Fruit fly (Drosophila melanogaster) whole organism: ENCODE measurements around the gene CG3734.

Experiments used
- CG8478 ChIP-seq: fragments of >200 bp; optimal IDR thresholded peaks from 2 replicates; lab custom pipeline; 2018; ENCODE audit warnings: inconsistent platforms
- Dll ChIP-seq: fragments of >200 bp; optimal IDR thresholded peaks from 2 replicates; lab custom pipeline; 2017
- EcR ChIP-seq, 2 experiments: fragments of >200 bp; optimal IDR thresholded peaks; 2 replicates each; lab custom pipeline; 2017; ENCODE audit warnings: missing biosample characterization in 2 of 2, missing genetic modification characterization in 2 of 2, missing genetic modification reagents in 2 of 2
- pan ChIP-seq: fragments of >200 bp; optimal IDR thresholded peaks from 2 replicates; lab custom pipeline; 2017
- psq ChIP-seq: fragments of >200 bp; optimal IDR thresholded peaks from 2 replicates; lab custom pipeline; 2017
- usp ChIP-seq: fragments of >200 bp; optimal IDR thresholded peaks from 2 replicates; lab custom pipeline; 2017; ENCODE audit warnings: missing biosample characterization, missing genetic modification characterization, mixed read lengths

The CG3734 gene

DNA sequence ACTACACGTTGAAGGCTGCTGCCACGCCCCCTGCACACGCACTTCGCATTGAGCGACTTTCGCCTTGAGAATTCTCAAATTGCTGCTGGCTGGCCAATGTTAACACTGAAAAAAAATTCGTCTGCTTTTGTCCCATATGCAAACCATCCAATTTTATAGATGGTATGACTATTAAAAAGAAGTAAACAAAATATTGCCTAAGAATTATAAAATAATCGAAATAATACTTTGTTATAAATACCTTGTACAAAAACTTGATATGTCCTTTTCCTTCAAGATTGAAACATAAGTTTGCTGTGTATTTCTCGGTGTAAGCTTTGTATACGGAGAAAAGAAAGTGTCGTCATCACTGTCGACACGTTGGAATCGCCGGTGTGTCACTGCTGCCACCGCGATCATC lies 24.8 kb upstream of the CG3734 start:
- TF ChIP-seq usp (GFP tag; lab: Kevin White, UChicago) (no peak), EcR (GFP tag; optimal IDR thresholded peaks at IDR 0.05; lab: Kevin White, UChicago) (no peak), Dll (no peak), pan (lab: Kevin White, UChicago) (no peak), CG8478 (no peak), psq (lab: Kevin White, UChicago) (no peak)

DNA sequence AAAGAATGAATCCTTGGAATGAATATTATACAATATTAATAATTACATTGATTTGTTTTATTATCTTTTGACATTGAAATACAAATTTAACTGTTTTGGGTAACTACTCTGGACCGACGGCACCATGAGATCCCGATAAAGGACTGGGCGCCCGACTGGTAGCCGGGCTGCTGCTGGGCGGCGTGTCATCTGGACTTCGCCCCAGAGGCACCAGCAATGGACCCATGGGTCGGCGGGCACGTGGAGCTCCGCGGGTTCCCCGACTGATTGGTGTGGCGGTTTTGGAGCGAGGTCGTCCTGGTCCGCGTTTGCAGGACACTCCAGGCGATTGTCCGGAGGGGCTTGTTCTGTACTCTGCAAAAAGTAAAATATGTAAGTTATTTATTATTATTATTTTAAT lies 18.6 kb upstream of the CG3734 start:
- TF ChIP-seq pan (lab: Kevin White, UChicago) (no peak), Dll (no peak), CG8478 (no peak), psq (lab: Kevin White, UChicago) (no peak), usp (GFP tag; lab: Kevin White, UChicago) (no peak), EcR (GFP tag; optimal IDR thresholded peaks at IDR 0.05; lab: Kevin White, UChicago) (no peak)

DNA sequence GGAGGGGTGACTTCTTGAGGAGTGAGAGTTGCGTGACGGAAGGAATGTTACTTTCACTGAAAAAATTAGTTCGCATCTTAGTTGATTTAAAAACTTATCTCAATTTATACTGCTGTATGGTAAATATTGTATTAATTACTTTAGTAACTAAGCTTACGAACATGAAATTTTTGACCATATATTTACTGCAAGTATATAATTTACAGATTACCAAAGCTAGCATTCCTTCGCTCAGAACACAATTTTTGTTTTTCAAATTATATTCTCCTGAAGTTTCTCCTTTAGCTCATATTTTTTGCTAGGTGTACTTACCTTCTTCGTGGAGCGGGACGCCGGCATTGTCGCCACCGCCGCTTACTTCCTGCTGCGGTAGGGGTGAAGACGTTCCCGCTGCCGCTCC lies 17.0 kb upstream of the CG3734 start:
- TF ChIP-seq usp (GFP tag; lab: Kevin White, UChicago) (no peak), Dll (no peak), psq (lab: Kevin White, UChicago) (no peak), pan (lab: Kevin White, UChicago) (no peak), EcR (GFP tag; optimal IDR thresholded peaks at IDR 0.05; lab: Kevin White, UChicago) (no peak), CG8478 (no peak)

DNA sequence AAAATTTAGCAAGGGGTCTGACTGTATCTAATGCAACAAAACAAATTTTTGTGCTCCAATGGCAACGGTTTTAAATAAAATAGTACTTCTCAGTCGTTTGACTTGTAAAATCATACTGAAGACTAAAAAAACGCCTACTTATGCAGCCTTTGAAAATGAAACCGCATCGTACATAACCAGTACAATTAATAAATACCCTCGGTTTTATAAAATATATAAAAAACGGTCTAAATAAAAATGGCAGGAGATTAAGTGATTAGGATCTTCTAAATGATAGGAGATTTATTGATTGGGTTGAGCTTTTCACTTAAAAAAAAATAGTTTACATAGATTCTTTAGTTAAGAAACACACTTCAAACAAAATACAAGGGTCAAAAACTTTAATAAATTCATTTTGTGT lies 13.0 kb upstream of the CG3734 start, which contains the start of gene CG3581:
TSS of gene CG3581 (minus strand) at position 101 of the 400 bp plus-strand sequence.
- TF ChIP-seq Dll (no peak), CG8478 (no peak), usp (GFP tag; lab: Kevin White, UChicago) (no peak), pan (lab: Kevin White, UChicago) (no peak)

DNA sequence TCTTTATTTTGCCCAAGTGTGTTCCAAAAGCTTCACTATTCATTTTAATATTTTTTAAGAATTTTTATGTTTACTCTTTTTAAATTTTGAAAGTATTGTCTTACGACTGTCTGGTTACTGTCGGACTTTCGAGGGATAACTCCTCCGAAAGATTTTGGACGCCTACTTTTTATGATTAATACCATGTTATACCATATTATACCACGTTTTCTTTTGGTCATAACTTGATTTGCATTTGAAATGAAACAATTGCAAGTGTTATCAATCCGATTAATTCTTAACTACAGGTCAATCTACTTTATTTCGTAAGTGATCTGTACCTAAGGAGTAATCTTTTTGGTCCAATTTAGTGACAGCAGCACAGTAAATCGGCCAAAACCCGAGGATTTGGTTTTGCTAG lies 11.7 kb upstream of the CG3734 start, which contains the start of gene CG31404:
TSS of gene CG31404 (minus strand) at position 101 of the 400 bp plus-strand sequence.
- no peak for TF ChIP-seq CG8478
- no peak for TF ChIP-seq EcR (GFP tag; optimal IDR thresholded peaks at IDR 0.05; lab: Kevin White, UChicago)
- TF ChIP-seq usp (GFP tag; lab: Kevin White, UChicago) = no peak
- no peak for TF ChIP-seq pan (lab: Kevin White, UChicago)
- no peak for TF ChIP-seq psq (lab: Kevin White, UChicago)
- no peak for TF ChIP-seq Dll

- no peak for TF ChIP-seq Dll
- no peak for TF ChIP-seq usp (GFP tag; lab: Kevin White, UChicago)
- TF ChIP-seq CG8478 = no peak
- TF ChIP-seq pan (lab: Kevin White, UChicago) = no peak
- no peak for TF ChIP-seq psq (lab: Kevin White, UChicago)
- TF ChIP-seq EcR (GFP tag; optimal IDR thresholded peaks at IDR 0.05; lab: Kevin White, UChicago) = no peak
These were observed 10.5 kb upstream of the CG3734 start, which contains the start of gene CG31245 for dm6 chr3R:19377125-19377524. Gene CG31245, minus strand, starts transcription at chr3R:19377225.

dm6 chr3R:19383298-19383697 lies 4.4 kb upstream of the CG3734 start:
- TF ChIP-seq EcR (GFP tag; optimal IDR thresholded peaks at IDR 0.05; lab: Kevin White, UChicago) (no peak), Dll (no peak), usp (GFP tag; lab: Kevin White, UChicago) (no peak), CG8478 (no peak), psq (lab: Kevin White, UChicago) (no peak), pan (lab: Kevin White, UChicago) (no peak)

- no peak for TF ChIP-seq psq (lab: Kevin White, UChicago)
These were observed 2.3 kb downstream of the CG3734 start, which contains the start of gene CG18493 for dm6 chr3R:19389919-19390318. Gene CG18493, plus strand, starts transcription at chr3R:19390270.

DNA sequence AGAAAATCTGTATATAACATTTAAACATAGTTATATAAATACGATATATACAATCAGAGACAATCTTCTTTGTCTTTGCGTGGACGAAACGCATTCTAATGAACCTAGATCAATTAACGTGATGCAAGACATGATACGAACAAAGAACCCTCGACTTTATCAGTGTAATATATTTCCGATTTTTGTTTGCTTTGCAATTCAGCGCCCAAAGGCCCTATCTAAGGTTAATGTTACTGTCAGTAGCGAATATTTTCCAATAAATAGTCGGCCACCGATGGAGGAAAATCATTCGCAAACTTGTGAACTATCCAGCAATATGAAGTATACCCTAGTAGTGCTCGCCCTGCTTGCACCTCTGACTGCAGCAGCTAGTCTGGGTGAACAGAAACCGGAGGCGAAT lies 5.4 kb downstream of the CG3734 start, which contains the start of gene CG3739:
TSS of gene CG3739 (plus strand) at position 301 of the 400 bp plus-strand sequence.
- TF ChIP-seq Dll (no peak), pan (lab: Kevin White, UChicago) (no peak), usp (GFP tag; lab: Kevin White, UChicago) (no peak), EcR (GFP tag; optimal IDR thresholded peaks at IDR 0.05; lab: Kevin White, UChicago) (no peak)

- no peak for TF ChIP-seq CG8478
- TF ChIP-seq usp (GFP tag; lab: Kevin White, UChicago) = no peak
- TF ChIP-seq pan (lab: Kevin White, UChicago) = no peak
These were observed 10.8 kb downstream of the CG3734 start, which contains the start of gene CG31244 for dm6 chr3R:19398467-19398866. Gene CG31244, minus strand, starts transcription at chr3R:19398567.

dm6 chr3R:19403096-19403515 lies 15.4 kb downstream of the CG3734 start, which contains the start of the genes Ino80 and Aptx:
Gene Ino80, minus strand, starts transcription at chr3R:19403153.
Gene Aptx, plus strand, starts transcription at chr3R:19403455.
- TF ChIP-seq Dll (no peak), EcR (GFP tag; optimal IDR thresholded peaks at IDR 0.05; lab: Kevin White, UChicago) (no peak), usp (GFP tag; lab: Kevin White, UChicago) (no peak), psq (lab: Kevin White, UChicago) (no peak), CG8478 (no peak), pan (lab: Kevin White, UChicago) (no peak)

dm6 chr3R:19404296-19404695 lies 16.6 kb downstream of the CG3734 start:
- TF ChIP-seq usp (GFP tag; lab: Kevin White, UChicago) (no peak), psq (lab: Kevin White, UChicago) (no peak), CG8478 (no peak), EcR (GFP tag; optimal IDR thresholded peaks at IDR 0.05; lab: Kevin White, UChicago) (no peak), Dll (no peak), pan (lab: Kevin White, UChicago) (no peak)

dm6 chr3R:19406852-19407251 lies 19.2 kb downstream of the CG3734 start:
- TF ChIP-seq CG8478 (no peak), EcR (GFP tag; optimal IDR thresholded peaks at IDR 0.05; lab: Kevin White, UChicago) (no peak), pan (lab: Kevin White, UChicago) (no peak), Dll (no peak), psq (lab: Kevin White, UChicago) (no peak), usp (GFP tag; lab: Kevin White, UChicago) (no peak)
